Worm (Caenorhabditis elegans): ENCODE results near the gene H40L08.1.

DNA sequence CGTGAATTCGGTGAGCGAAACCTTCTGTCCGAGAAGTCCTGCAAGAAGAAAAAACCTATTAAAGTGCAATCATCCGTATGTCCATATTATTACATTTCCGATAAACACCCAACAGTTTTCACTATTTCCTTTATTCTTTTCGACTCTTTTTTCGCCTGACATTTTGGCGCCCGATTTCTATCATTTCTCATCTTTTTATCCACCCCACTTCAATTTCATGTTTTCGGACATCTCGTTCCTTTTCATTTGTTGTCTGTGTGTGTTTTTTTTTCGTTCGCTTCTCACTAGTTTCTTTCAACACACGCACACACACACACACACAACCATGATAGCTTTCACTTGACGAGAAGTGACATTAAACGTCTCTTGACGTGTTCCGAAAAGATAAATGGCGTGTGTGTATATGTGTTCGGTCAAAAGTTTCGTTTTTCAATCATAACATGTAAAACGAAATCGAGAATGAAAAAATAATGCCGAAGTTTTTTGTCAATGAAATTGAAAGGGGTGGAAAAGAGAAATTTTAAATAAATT lies 21.1 kb upstream of the H40L08.1 start:
- TF ChIP-seq unc-39 (tag; optimal IDR thresholded peaks at IDR 0.05) (no peak), elt-3 (tag; optimal IDR thresholded peaks at IDR 0.05) (no peak), ztf-1 (GFP tag; conservative IDR thresholded peaks at IDR 0.05) (no peak), unc-62 (GFP tag; optimal IDR thresholded peaks at IDR 0.05) (no peak), ceh-82 (tag; optimal IDR thresholded peaks at IDR 0.05) (no peak), ama-1 (optimal IDR thresholded peaks at IDR 0.05) (no peak), lin-13 (GFP tag; optimal IDR thresholded peaks at IDR 0.05) (no peak)
